Worm (Caenorhabditis elegans): ENCODE measurements around the gene mul-1.

DNA sequence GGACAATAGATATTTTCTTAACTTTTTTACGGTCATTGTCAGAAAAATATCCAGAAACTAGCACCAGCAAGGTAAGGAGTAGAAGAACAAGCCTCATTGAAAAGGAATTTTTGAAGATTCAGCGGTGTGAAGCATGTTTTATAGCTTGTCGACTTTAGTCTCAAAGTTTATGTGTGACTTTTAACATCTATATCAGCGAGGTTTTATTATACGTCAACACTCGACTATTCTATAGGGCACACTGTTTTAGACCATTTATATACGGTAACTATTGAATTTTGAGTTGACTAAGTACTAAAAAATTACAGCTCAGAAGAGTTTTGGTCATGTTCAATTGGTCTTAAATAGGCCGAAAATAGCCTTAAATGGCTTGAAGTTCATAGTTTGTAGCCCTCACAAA lies 18.3 kb upstream of the mul-1 start, which contains the start of gene F49F1.11:
- TF ChIP-seq fkh-10 (GFP tag; optimal IDR thresholded peaks at IDR 0.05) (no peak), fkh-2 (tag; optimal IDR thresholded peaks at IDR 0.05) (no peak), nhr-12 (tag; optimal IDR thresholded peaks at IDR 0.05) (no peak), nfya-1 (tag; optimal IDR thresholded peaks at IDR 0.05; ENCODE audit: insufficient read depth) (no peak), egl-27 (tag; optimal IDR thresholded peaks at IDR 0.05) (no peak), elt-3 (tag; optimal IDR thresholded peaks at IDR 0.05) (no peak), ZK546.5 (tag; optimal IDR thresholded peaks at IDR 0.05) (no peak), snpc-4 (tag; optimal IDR thresholded peaks at IDR 0.05) (no peak), nhr-77 (tag; optimal IDR thresholded peaks at IDR 0.05) (no peak)

All from whole organism, L3 larva.